Fruit fly (Drosophila melanogaster) whole organism, embryonic: ENCODE results near the gene CG12123.
A peak's percentile ranks its signal among the peaks of the same experiment; 100 is the strongest.

Experiments used
- CG10462 ChIP-seq: fragments of 200-800 bp; sonication (Bioruptor generic); optimal IDR thresholded peaks from 2 replicates; lab custom pipeline; 2016; ENCODE audit warnings: missing biosample characterization, missing genetic modification characterization
- CG12104 ChIP-seq: fragments of 200-800 bp; sonication (Bioruptor generic); optimal IDR thresholded peaks from 3 replicates; lab custom pipeline; 2016; ENCODE audit warnings: missing biosample characterization, missing genetic modification characterization
- CG12744 ChIP-seq: fragments of 200-800 bp; sonication (Bioruptor generic); optimal IDR thresholded peaks from 2 replicates; lab custom pipeline; 2016; ENCODE audit warnings: missing biosample characterization, missing genetic modification characterization
- CG14710 ChIP-seq: fragments of 200-800 bp; sonication (Bioruptor generic); optimal IDR thresholded peaks from 3 replicates; lab custom pipeline; 2019; ENCODE audit warnings: missing biosample characterization, mild to moderate bottlenecking, missing genetic modification characterization, moderate library complexity
- CG14965 ChIP-seq: fragments of 200-800 bp; sonication (Bioruptor generic); optimal IDR thresholded peaks from 2 replicates; lab custom pipeline; 2016; ENCODE audit warnings: missing biosample characterization, missing genetic modification characterization, borderline replicate concordance
- CG1603 ChIP-seq: fragments of 200-800 bp; sonication (Bioruptor generic); optimal IDR thresholded peaks from 2 replicates; lab custom pipeline; 2019; ENCODE audit warnings: missing biosample characterization, mild to moderate bottlenecking, missing genetic modification characterization, moderate library complexity
- CG16813 ChIP-seq: fragments of 200-800 bp; sonication (Bioruptor generic); IDR thresholded peaks from 3 replicates; pipeline ENCODE4 v1.3.6; 2022; ENCODE audit warnings: missing biosample characterization, missing genetic modification characterization; ENCODE audit not compliant: partially characterized antibody
- CG18619 ChIP-seq: fragments of 200-800 bp; sonication (Bioruptor generic); optimal IDR thresholded peaks from 3 replicates; lab custom pipeline; 2017; ENCODE audit warnings: missing biosample characterization, mild to moderate bottlenecking, missing genetic modification characterization
- CG2199 ChIP-seq: fragments of 200-800 bp; sonication (Bioruptor generic); IDR thresholded peaks from 3 replicates; pipeline ENCODE4 v1.3.6; 2022; ENCODE audit warnings: missing biosample characterization, missing genetic modification characterization
- CG3407 ChIP-seq: fragments of 200-800 bp; sonication (Bioruptor generic); optimal IDR thresholded peaks from 2 replicates; lab custom pipeline; 2018; ENCODE audit warnings: missing biosample characterization, mild to moderate bottlenecking, missing genetic modification characterization
- CG34422 ChIP-seq: fragments of 200-800 bp; sonication (Bioruptor generic); IDR thresholded peaks from 3 replicates; pipeline ENCODE4 v1.3.6; 2022; ENCODE audit warnings: missing biosample characterization, missing genetic modification characterization
- CG4328 ChIP-seq: fragments of 200-800 bp; sonication (Bioruptor generic); optimal IDR thresholded peaks from 3 replicates; lab custom pipeline; 2017; ENCODE audit warnings: missing biosample characterization, missing genetic modification reagents, missing genetic modification characterization
- CG4360 ChIP-seq: fragments of 200-800 bp; sonication (Bioruptor generic); IDR thresholded peaks from 2 replicates; pipeline ENCODE4 v1.3.6; 2022; ENCODE audit warnings: missing biosample characterization, missing genetic modification characterization
- CG4854 ChIP-seq: fragments of 200-800 bp; sonication (Bioruptor generic); optimal IDR thresholded peaks from 2 replicates; lab custom pipeline; 2016; ENCODE audit warnings: missing biosample characterization, missing genetic modification characterization, inconsistent platforms
- CG6254 ChIP-seq: fragments of 200-800 bp; sonication (Bioruptor generic); optimal IDR thresholded peaks from 3 replicates; lab custom pipeline; 2017; ENCODE audit warnings: mild to moderate bottlenecking, missing biosample characterization, missing genetic modification reagents, missing genetic modification characterization
- CG6654 ChIP-seq: fragments of 200-800 bp; sonication (Bioruptor generic); optimal IDR thresholded peaks from 2 replicates; lab custom pipeline; 2017; ENCODE audit warnings: missing biosample characterization, mild to moderate bottlenecking, missing genetic modification characterization
- CG6683 ChIP-seq: fragments of 200-800 bp; sonication (Bioruptor generic); optimal IDR thresholded peaks from 2 replicates; lab custom pipeline; 2017; ENCODE audit warnings: missing biosample characterization, mild to moderate bottlenecking, missing genetic modification characterization, missing genetic modification reagents
- CG6791 ChIP-seq: fragments of 200-800 bp; sonication (Bioruptor generic); IDR thresholded peaks from 3 replicates; pipeline ENCODE4 v1.3.6; 2022; ENCODE audit warnings: missing biosample characterization, missing genetic modification characterization; ENCODE audit not compliant: partially characterized antibody
- CG6854 ChIP-seq: fragments of 200-800 bp; sonication (Bioruptor generic); optimal IDR thresholded peaks from 3 replicates; lab custom pipeline; 2017; ENCODE audit warnings: missing biosample characterization, mild to moderate bottlenecking, missing genetic modification characterization
- Dad ChIP-seq: fragments of 200-800 bp; sonication (Bioruptor generic); optimal IDR thresholded peaks from 3 replicates; lab custom pipeline; 2016; ENCODE audit warnings: missing biosample characterization, missing genetic modification characterization
- Dbx ChIP-seq: fragments of 200-800 bp; sonication (Bioruptor generic); IDR thresholded peaks from 3 replicates; pipeline ENCODE4 v1.3.6; 2022; ENCODE audit warnings: missing biosample characterization, missing genetic modification characterization
- Deaf1 ChIP-seq: fragments of 200-800 bp; optimal IDR thresholded peaks from 3 replicates; lab custom pipeline; 2019; ENCODE audit warnings: missing biosample characterization, mild to moderate bottlenecking, missing genetic modification characterization, moderate library complexity
- Dek ChIP-seq: fragments of 200-800 bp; sonication (Bioruptor generic); optimal IDR thresholded peaks from 3 replicates; lab custom pipeline; 2019; ENCODE audit warnings: missing biosample characterization, mild to moderate bottlenecking, missing genetic modification characterization, moderate library complexity
- HHEX ChIP-seq: fragments of 200-800 bp; sonication (Bioruptor generic); optimal IDR thresholded peaks from 3 replicates; lab custom pipeline; 2017; ENCODE audit warnings: missing biosample characterization, mild to moderate bottlenecking, missing genetic modification characterization, missing genetic modification reagents
- HLHmδ ChIP-seq: fragments of 200-800 bp; sonication (Bioruptor generic); optimal IDR thresholded peaks from 2 replicates; lab custom pipeline; 2018; ENCODE audit warnings: missing biosample characterization, mild to moderate bottlenecking, missing genetic modification characterization, moderate library complexity
- NC2β ChIP-seq: fragments of 200-800 bp; sonication (Bioruptor generic); optimal IDR thresholded peaks from 2 replicates; lab custom pipeline; 2016; ENCODE audit warnings: missing biosample characterization, missing genetic modification characterization
- Nf-YC ChIP-seq: fragments of 200-800 bp; optimal IDR thresholded peaks from 3 replicates; lab custom pipeline; 2019; ENCODE audit warnings: missing biosample characterization, mild to moderate bottlenecking, missing genetic modification characterization, moderate library complexity
- Opbp ChIP-seq: fragments of 200-800 bp; sonication (Bioruptor generic); IDR thresholded peaks from 3 replicates; pipeline ENCODE4 v1.3.6; 2022; ENCODE audit warnings: missing biosample characterization, missing genetic modification characterization; ENCODE audit not compliant: partially characterized antibody
- Scr ChIP-seq: fragments of 200-800 bp; sonication (Bioruptor generic); IDR thresholded peaks from 2 replicates; pipeline ENCODE4 v1.3.6; 2022; ENCODE audit warnings: missing biosample characterization, missing genetic modification characterization; ENCODE audit not compliant: partially characterized antibody
- disco-r ChIP-seq: fragments of 200-800 bp; sonication (Bioruptor generic); optimal IDR thresholded peaks from 2 replicates; lab custom pipeline; 2016; ENCODE audit warnings: missing biosample characterization, missing genetic modification characterization
- fd102C ChIP-seq: fragments of 200-800 bp; sonication (Bioruptor generic); optimal IDR thresholded peaks from 2 replicates; lab custom pipeline; 2018; ENCODE audit warnings: missing biosample characterization, mild to moderate bottlenecking, missing genetic modification characterization, moderate library complexity
- fd96Cb ChIP-seq: fragments of 200-800 bp; sonication (Bioruptor generic); optimal IDR thresholded peaks from 2 replicates; lab custom pipeline; 2018; ENCODE audit warnings: missing biosample characterization, mild to moderate bottlenecking, missing genetic modification characterization, moderate library complexity
- hbn ChIP-seq: fragments of 200-800 bp; sonication (Bioruptor generic); IDR thresholded peaks from 2 replicates; pipeline ENCODE4 v1.3.6; 2022; ENCODE audit warnings: missing biosample characterization, missing genetic modification characterization; ENCODE audit not compliant: partially characterized antibody
- jumu ChIP-seq: fragments of 200-800 bp; sonication (Bioruptor generic); optimal IDR thresholded peaks from 3 replicates; lab custom pipeline; 2016; ENCODE audit warnings: missing biosample characterization, missing genetic modification characterization
- kah ChIP-seq: fragments of 200-800 bp; sonication (Bioruptor generic); optimal IDR thresholded peaks from 2 replicates; lab custom pipeline; 2018; ENCODE audit warnings: missing biosample characterization, mild to moderate bottlenecking, missing genetic modification characterization
- kni ChIP-seq: fragments of 200-800 bp; sonication (Bioruptor generic); optimal IDR thresholded peaks from 3 replicates; lab custom pipeline; 2017; ENCODE audit warnings: mild to moderate bottlenecking, missing biosample characterization, missing genetic modification reagents, missing genetic modification characterization
- mld ChIP-seq: fragments of 200-800 bp; sonication (Bioruptor generic); IDR thresholded peaks from 3 replicates; pipeline ENCODE4 v1.3.6; 2022; ENCODE audit warnings: missing biosample characterization, missing genetic modification characterization; ENCODE audit not compliant: partially characterized antibody
- nom ChIP-seq: fragments of 200-800 bp; sonication (Bioruptor generic); optimal IDR thresholded peaks from 2 replicates; lab custom pipeline; 2017; ENCODE audit warnings: missing biosample characterization, missing genetic modification characterization, mild to moderate bottlenecking, moderate library complexity, missing genetic modification reagents
- p53 ChIP-seq: fragments of 200-800 bp; sonication (Bioruptor generic); optimal IDR thresholded peaks from 2 replicates; lab custom pipeline; 2016; ENCODE audit warnings: missing biosample characterization, missing genetic modification characterization
- pnt ChIP-seq: fragments of 200-800 bp; sonication (Bioruptor generic); optimal IDR thresholded peaks from 3 replicates; lab custom pipeline; 2016; ENCODE audit warnings: missing biosample characterization, missing genetic modification characterization
- pros ChIP-seq: fragments of 200-800 bp; sonication (Bioruptor generic); optimal IDR thresholded peaks from 3 replicates; lab custom pipeline; 2019; ENCODE audit warnings: missing biosample characterization, mild to moderate bottlenecking, missing genetic modification characterization, moderate library complexity
- rib ChIP-seq: fragments of 200-800 bp; sonication (Bioruptor generic); IDR thresholded peaks from 2 replicates; pipeline ENCODE4 v1.3.6; 2022; ENCODE audit warnings: missing biosample characterization, missing genetic modification characterization
- ro ChIP-seq: fragments of 200-800 bp; sonication (Bioruptor generic); IDR thresholded peaks from 2 replicates; pipeline ENCODE4 v1.3.6; 2022; ENCODE audit warnings: missing biosample characterization, missing genetic modification characterization
- sima ChIP-seq: fragments of 200-800 bp; sonication (Bioruptor generic); optimal IDR thresholded peaks from 2 replicates; lab custom pipeline; 2016; ENCODE audit warnings: missing biosample characterization, missing genetic modification characterization
- sug ChIP-seq: fragments of 200-800 bp; optimal IDR thresholded peaks from 2 replicates; lab custom pipeline; 2019; ENCODE audit warnings: missing biosample characterization, mild to moderate bottlenecking, missing genetic modification characterization, moderate library complexity
- tna ChIP-seq: fragments of 200-800 bp; sonication (Bioruptor generic); IDR thresholded peaks from 2 replicates; pipeline ENCODE4 v1.3.6; 2022; ENCODE audit warnings: missing biosample characterization, missing genetic modification characterization; ENCODE audit not compliant: partially characterized antibody
- toy ChIP-seq: fragments of 200-800 bp; sonication (Bioruptor generic); IDR thresholded peaks from 2 replicates; pipeline ENCODE4 v1.3.6; 2022; ENCODE audit warnings: missing biosample characterization, missing genetic modification characterization
- tup ChIP-seq: fragments of 200-800 bp; sonication (Bioruptor generic); optimal IDR thresholded peaks from 2 replicates; lab custom pipeline; 2016; ENCODE audit warnings: missing biosample characterization, mild to moderate bottlenecking, missing genetic modification characterization, moderate library complexity
- twi ChIP-seq: fragments of 200-800 bp; optimal IDR thresholded peaks from 2 replicates; lab custom pipeline; 2019; ENCODE audit warnings: missing biosample characterization, mild to moderate bottlenecking, missing genetic modification characterization, moderate library complexity
- wek ChIP-seq: fragments of 200-800 bp; sonication (Bioruptor generic); optimal IDR thresholded peaks from 3 replicates; lab custom pipeline; 2018; ENCODE audit warnings: missing biosample characterization, mild to moderate bottlenecking, missing genetic modification characterization, moderate library complexity

CG12123 gene

dm6 chrX:8420772-8421448, 21.2 kb downstream of the CG12123 start (continued):
- TF ChIP-seq sima (GFP tag; lab: Kevin White, UChicago) (no peak), Nf-YC (tag; lab: Kevin White, UChicago) (no peak), tup (no peak), NC2β (no peak), fd102C (GFP tag; lab: Kevin White, UChicago) (no peak), CG10462 (no peak), CG16813 (GFP tag; lab: Robert Waterston, UW) (peak; percentile 29; the same call in 1 of the 3 replicates), Opbp (GFP tag; lab: Robert Waterston, UW) (no peak), jumu (GFP tag; lab: Kevin White, UChicago) (no peak), Deaf1 (no peak), HHEX (GFP tag; lab: Kevin White, UChicago) (no peak), CG12104 (no peak), CG6254 (no peak), CG6854 (GFP tag; lab: Kevin White, UChicago) (peak; percentile 2), CG3407 (no peak), CG6683 (GFP tag; lab: Kevin White, UChicago) (no peak), pros (GFP tag; lab: Kevin White, UChicago) (peak; percentile 1), CG4854 (GFP tag; lab: Kevin White, UChicago) (no peak), rib (GFP tag; lab: Robert Waterston, UW) (no peak), Dad (GFP tag; lab: Kevin White, UChicago) (no peak), mld (no peak), CG6654 (GFP tag; lab: Kevin White, UChicago) (no peak), CG2199 (GFP tag; lab: Robert Waterston, UW) (0 out of 3 replicates have a peak, but pooled peaks have one; percentile 50), ro (no peak), CG18619 (GFP tag; lab: Kevin White, UChicago) (no peak), hbn (GFP tag; lab: Robert Waterston, UW) (peak; percentile 21; the same call in 1 of the 2 replicates), CG14710 (tag; lab: Kevin White, UChicago) (no peak), Dbx (GFP tag; lab: Robert Waterston, UW) (peak; percentile 34; the same call in 1 of the 3 replicates), Dek (no peak), wek (GFP tag; lab: Kevin White, UChicago) (peak; percentile 31), CG34422 (GFP tag; lab: Robert Waterston, UW) (no peak; the same call in 2 of the 3 replicates), tna (GFP tag; lab: Robert Waterston, UW) (no peak)
- TF ChIP-seq, all 482 proteins: peak for 81

- peak; percentile 52 for TF ChIP-seq nom (GFP tag; lab: Kevin White, UChicago)
- peak; percentile 75 for TF ChIP-seq kni (GFP tag; lab: Kevin White, UChicago)
- no peak for TF ChIP-seq CG4328
- no peak for TF ChIP-seq CG12744 (GFP tag; lab: Kevin White, UChicago)
- TF ChIP-seq kah = peak; percentile 4
- TF ChIP-seq pnt (GFP tag; lab: Kevin White, UChicago) = no peak
- TF ChIP-seq CG14965 (GFP tag; lab: Kevin White, UChicago) = no peak
- TF ChIP-seq Scr = no peak
- no peak for TF ChIP-seq sug (tag; lab: Kevin White, UChicago)
- TF ChIP-seq twi = peak; percentile 44
- peak; percentile 84 for TF ChIP-seq p53 (GFP tag; lab: Kevin White, UChicago)
- TF ChIP-seq disco-r (GFP tag; lab: Kevin White, UChicago) = no peak
- peak; percentile 71 for TF ChIP-seq CG4360 (GFP tag; lab: Robert Waterston, UW)
- no peak for TF ChIP-seq toy (GFP tag; lab: Robert Waterston, UW)
- TF ChIP-seq CG6791 (GFP tag; lab: Robert Waterston, UW) = peak; percentile 15; the same call in 1 of the 3 replicates
- no peak for TF ChIP-seq fd96Cb (tag; lab: Kevin White, UChicago)
- TF ChIP-seq CG1603 (tag; lab: Kevin White, UChicago) = no peak
- TF ChIP-seq HLHmδ (GFP tag; lab: Kevin White, UChicago) = peak; percentile 72
Measured at dm6 chrX:8419534-8419933, 22.6 kb downstream of the CG12123 start.
